Fruit fly (Drosophila melanogaster) whole organism, pupa: ENCODE measurements at regions not wholly inside any gene's neighbourhood (a gene's known extent, or its start where the extent isn't known, plus 50 kb on each side); places are given as distances from the start of the nearest gene placed in this dataset.

ENCODE experiments used
- CG10348 ChIP-seq: fragments of 200-800 bp; sonication (Bioruptor generic); IDR thresholded peaks from 2 replicates; pipeline ENCODE4 v1.3.6; 2022; ENCODE audit warnings: missing biosample characterization, missing genetic modification characterization
- CG12605 ChIP-seq: fragments of 200-800 bp; sonication (Bioruptor generic); IDR thresholded peaks from 2 replicates; pipeline ENCODE4 v1.3.6; 2022; ENCODE audit warnings: missing biosample characterization, missing genetic modification characterization
- CG13204 ChIP-seq: fragments of 200-800 bp; sonication (Bioruptor generic); optimal IDR thresholded peaks from 2 replicates; lab custom pipeline; 2018; ENCODE audit warnings: missing biosample characterization, mild to moderate bottlenecking, missing genetic modification characterization, moderate library complexity
- CG14655 ChIP-seq: fragments of 200-800 bp; sonication (Bioruptor generic); optimal IDR thresholded peaks from 3 replicates; lab custom pipeline; 2017; ENCODE audit warnings: mild to moderate bottlenecking, missing biosample characterization, missing genetic modification reagents, missing genetic modification characterization
- CG15710 ChIP-seq: fragments of 200-800 bp; sonication (Bioruptor generic); optimal IDR thresholded peaks from 2 replicates; lab custom pipeline; 2018; ENCODE audit warnings: missing biosample characterization, mild to moderate bottlenecking, missing genetic modification characterization, moderate library complexity
- CG17806 ChIP-seq: fragments of 200-800 bp; sonication (Bioruptor generic); optimal IDR thresholded peaks from 2 replicates; lab custom pipeline; 2018; ENCODE audit warnings: missing biosample characterization, mild to moderate bottlenecking, missing genetic modification characterization, moderate library complexity
- CG32121 ChIP-seq: fragments of 200-800 bp; sonication (Bioruptor generic); IDR thresholded peaks from 2 replicates; pipeline ENCODE4 v1.3.6; 2022; ENCODE audit warnings: missing biosample characterization, missing genetic modification characterization
- CG34367 ChIP-seq: fragments of 200-800 bp; sonication (Bioruptor generic); optimal IDR thresholded peaks from 2 replicates; lab custom pipeline; 2018; ENCODE audit warnings: missing biosample characterization, mild to moderate bottlenecking, missing genetic modification characterization
- CG4496 ChIP-seq: fragments of 200-800 bp; sonication (Bioruptor generic); IDR thresholded peaks from 3 replicates; pipeline ENCODE4 v1.3.6; 2022; ENCODE audit warnings: missing biosample characterization, missing genetic modification characterization
- CG8159 ChIP-seq: fragments of 200-800 bp; sonication (Bioruptor generic); optimal IDR thresholded peaks from 3 replicates; lab custom pipeline; 2018; ENCODE audit warnings: missing biosample characterization, mild to moderate bottlenecking, missing genetic modification characterization, moderate library complexity
- CG8301 ChIP-seq: fragments of 200-800 bp; sonication (Bioruptor generic); optimal IDR thresholded peaks from 2 replicates; lab custom pipeline; 2018; ENCODE audit warnings: missing biosample characterization, mild to moderate bottlenecking, missing genetic modification characterization
- CG9948 ChIP-seq: fragments of 200-800 bp; sonication (Bioruptor generic); optimal IDR thresholded peaks from 2 replicates; lab custom pipeline; 2018; ENCODE audit warnings: missing biosample characterization, mild to moderate bottlenecking, missing genetic modification characterization, moderate library complexity
- D1 ChIP-seq: fragments of 200-800 bp; sonication (Bioruptor generic); optimal IDR thresholded peaks from 2 replicates; lab custom pipeline; 2018; ENCODE audit warnings: missing biosample characterization, mild to moderate bottlenecking, missing genetic modification characterization, moderate library complexity
- EcR ChIP-seq: fragments of 200-800 bp; sonication (Bioruptor generic); optimal IDR thresholded peaks from 3 replicates; lab custom pipeline; 2019; ENCODE audit warnings: missing biosample characterization, missing genetic modification characterization, mild to moderate bottlenecking, moderate library complexity, missing genetic modification reagents
- Ets98B ChIP-seq: fragments of 200-800 bp; sonication (Bioruptor generic); IDR thresholded peaks from 2 replicates; pipeline ENCODE4 v1.3.6; 2022; ENCODE audit warnings: missing biosample characterization, missing genetic modification characterization
- Pif1A ChIP-seq: fragments of 200-800 bp; sonication (Bioruptor generic); optimal IDR thresholded peaks from 3 replicates; lab custom pipeline; 2016; ENCODE audit warnings: missing biosample characterization, missing genetic modification characterization
- Pif1B ChIP-seq: fragments of 200-800 bp; sonication (Bioruptor generic); optimal IDR thresholded peaks from 3 replicates; lab custom pipeline; 2016; ENCODE audit warnings: missing biosample characterization, missing genetic modification characterization
- Snoo ChIP-seq: fragments of 200-800 bp; sonication (Bioruptor generic); optimal IDR thresholded peaks from 3 replicates; lab custom pipeline; 2017; ENCODE audit warnings: missing biosample characterization, mild to moderate bottlenecking, missing genetic modification characterization, inconsistent platforms
- fd96Ca ChIP-seq: fragments of 200-800 bp; sonication (Bioruptor generic); IDR thresholded peaks from 3 replicates; pipeline ENCODE4 v1.3.6; 2022; ENCODE audit warnings: missing biosample characterization, missing genetic modification characterization
- gl ChIP-seq: fragments of 200-800 bp; sonication (Bioruptor generic); optimal IDR thresholded peaks from 2 replicates; lab custom pipeline; 2018; ENCODE audit warnings: missing biosample characterization, mild to moderate bottlenecking, missing genetic modification characterization
- rn ChIP-seq: fragments of 200-800 bp; sonication (Bioruptor generic); IDR thresholded peaks from 2 replicates; pipeline ENCODE4 v1.3.6; 2022; ENCODE audit warnings: missing biosample characterization, missing genetic modification characterization

DNA sequence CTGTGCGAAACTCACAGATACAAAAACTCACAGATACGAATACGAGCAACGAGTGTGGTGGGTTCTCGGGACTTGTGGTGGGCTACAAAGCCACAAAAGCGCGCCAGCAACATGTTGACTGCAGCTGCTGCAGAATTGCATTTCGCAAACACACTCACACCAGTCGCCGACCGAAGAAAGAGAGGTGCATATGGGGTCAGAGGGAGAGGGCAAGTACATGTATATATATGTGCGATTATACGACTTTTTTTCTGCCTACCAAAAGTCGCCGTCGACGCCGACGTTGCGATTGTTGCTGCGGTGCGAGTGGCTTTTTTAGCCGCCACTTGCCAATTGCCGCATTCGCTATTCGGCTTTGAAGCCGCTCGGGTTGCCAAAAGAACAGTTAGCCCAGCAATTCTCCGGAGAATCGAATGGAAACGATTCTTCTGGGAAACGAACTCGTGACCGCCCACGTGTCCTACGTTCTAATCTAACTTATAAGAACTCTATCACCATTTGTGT, 59.2 kb downstream of the Or67d start:
- TF ChIP-seq fd96Ca (GFP tag; lab: Robert Waterston, UW) (peak; percentile 97), CG15710 (tag; lab: Kevin White, UChicago) (no peak), CG8301 (tag; lab: Kevin White, UChicago) (no peak), CG4496 (GFP tag; lab: Robert Waterston, UW) (peak; percentile 74), CG9948 (tag; lab: Kevin White, UChicago) (no peak), Ets98B (GFP tag; lab: Robert Waterston, UW) (peak; percentile 96), rn (GFP tag; lab: Robert Waterston, UW) (0 out of 2 replicates have a peak, but pooled peaks have one; percentile 3), EcR (GFP tag; lab: Kevin White, UChicago) (peak; percentile 83), CG12605 (GFP tag; lab: Robert Waterston, UW) (peak; percentile 63; the same call in 1 of the 2 replicates), Snoo (tag; lab: Kevin White, UChicago) (peak; percentile 30), CG14655 (GFP tag; lab: Kevin White, UChicago) (no peak), CG8159 (tag; lab: Kevin White, UChicago) (no peak), CG32121 (GFP tag; lab: Robert Waterston, UW) (peak; percentile 97), gl (tag; lab: Kevin White, UChicago) (peak; percentile 47), Pif1B (peak; percentile 83), CG17806 (tag; lab: Kevin White, UChicago) (no peak), Pif1A (GFP tag; lab: Kevin White, UChicago) (peak; percentile 27), CG10348 (no peak), CG13204 (peak; percentile 65), CG34367 (no peak), D1 (tag; lab: Kevin White, UChicago) (no peak)

- no peak for TF ChIP-seq CG8301 (tag; lab: Kevin White, UChicago)
- no peak for TF ChIP-seq Pif1B
- TF ChIP-seq gl (tag; lab: Kevin White, UChicago), result no peak
- TF ChIP-seq Ets98B (GFP tag; lab: Robert Waterston, UW), result no peak
- TF ChIP-seq CG13204, result no peak
- TF ChIP-seq EcR (GFP tag; lab: Kevin White, UChicago), result no peak
- TF ChIP-seq CG4496 (GFP tag; lab: Robert Waterston, UW), result no peak
- no peak for TF ChIP-seq CG10348
- no peak for TF ChIP-seq CG34367
- TF ChIP-seq Snoo (tag; lab: Kevin White, UChicago), result no peak
- no peak for TF ChIP-seq rn (GFP tag; lab: Robert Waterston, UW)
- no peak for TF ChIP-seq CG15710 (tag; lab: Kevin White, UChicago)
- TF ChIP-seq D1 (tag; lab: Kevin White, UChicago), result no peak
Observed at dm6 chr3L:10334006-10334405, 61.0 kb downstream of the Or67d start.

- TF ChIP-seq Snoo (tag; lab: Kevin White, UChicago) (no peak), rn (GFP tag; lab: Robert Waterston, UW) (no peak), EcR (GFP tag; lab: Kevin White, UChicago) (peak; percentile 56), CG9948 (tag; lab: Kevin White, UChicago) (no peak), CG10348 (no peak), CG4496 (GFP tag; lab: Robert Waterston, UW) (peak; percentile 9; the same call in 1 of the 3 replicates), CG14655 (GFP tag; lab: Kevin White, UChicago) (no peak)
Observed at dm6 chr3L:10335467-10336131, 62.6 kb downstream of the Or67d start.

DNA sequence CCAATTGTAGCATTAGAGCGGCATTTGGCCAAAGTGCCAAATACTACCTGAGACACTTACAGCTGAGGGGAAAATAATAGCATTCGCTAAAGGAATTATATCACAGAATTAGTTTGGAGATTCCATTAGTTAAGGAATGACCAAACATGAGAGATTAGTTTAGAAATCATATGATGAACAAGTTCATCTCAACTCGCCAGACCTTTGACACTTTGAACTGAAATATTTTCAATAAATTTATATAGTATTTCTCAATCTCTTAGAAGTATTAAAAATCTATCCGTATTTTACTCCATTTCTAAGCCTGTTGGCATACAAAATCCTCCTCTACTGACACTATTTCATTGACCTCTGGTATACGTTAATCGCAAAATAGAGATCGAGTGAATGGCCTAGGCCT, 64.6 kb downstream of the Or67d start:
- TF ChIP-seq CG9948 (tag; lab: Kevin White, UChicago) (no peak), CG14655 (GFP tag; lab: Kevin White, UChicago) (peak; percentile 2)

DNA sequence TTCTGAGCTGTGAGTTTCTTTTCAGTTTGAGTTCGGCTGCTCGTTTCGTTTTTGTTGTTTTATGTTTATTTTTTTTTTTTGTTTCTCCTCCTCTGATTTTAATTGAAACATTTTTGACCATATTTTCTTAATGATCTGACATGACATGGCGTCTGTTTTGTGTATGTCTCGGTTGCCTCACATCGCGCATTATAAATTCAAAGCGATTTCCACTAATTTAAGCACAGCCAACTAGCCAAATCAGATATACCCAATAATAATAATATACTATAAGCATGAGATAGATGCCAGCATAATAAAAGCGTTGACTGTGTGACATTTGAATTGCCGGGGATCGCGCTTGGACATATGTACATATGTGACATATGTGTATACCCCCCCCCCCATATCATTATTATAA, 66.5 kb downstream of the Or67d start:
- TF ChIP-seq Pif1A (GFP tag; lab: Kevin White, UChicago) (no peak), D1 (tag; lab: Kevin White, UChicago) (no peak), CG9948 (tag; lab: Kevin White, UChicago) (no peak), gl (tag; lab: Kevin White, UChicago) (no peak), Pif1B (no peak), CG32121 (GFP tag; lab: Robert Waterston, UW) (no peak), CG14655 (GFP tag; lab: Kevin White, UChicago) (no peak), CG10348 (no peak), CG4496 (GFP tag; lab: Robert Waterston, UW) (no peak), CG8301 (tag; lab: Kevin White, UChicago) (no peak), CG8159 (tag; lab: Kevin White, UChicago) (no peak), CG17806 (tag; lab: Kevin White, UChicago) (no peak), CG12605 (GFP tag; lab: Robert Waterston, UW) (no peak), EcR (GFP tag; lab: Kevin White, UChicago) (no peak), Ets98B (GFP tag; lab: Robert Waterston, UW) (no peak), fd96Ca (GFP tag; lab: Robert Waterston, UW) (no peak), rn (GFP tag; lab: Robert Waterston, UW) (no peak), CG13204 (no peak), CG34367 (no peak)

dm6 chr3L:10341697-10342096, 68.7 kb downstream of the Or67d start:
- TF ChIP-seq CG8301 (tag; lab: Kevin White, UChicago), result no peak
- TF ChIP-seq CG9948 (tag; lab: Kevin White, UChicago), result no peak
- no peak for TF ChIP-seq Snoo (tag; lab: Kevin White, UChicago)
- no peak for TF ChIP-seq gl (tag; lab: Kevin White, UChicago)
- no peak for TF ChIP-seq CG4496 (GFP tag; lab: Robert Waterston, UW)
- TF ChIP-seq CG12605 (GFP tag; lab: Robert Waterston, UW), result no peak
- TF ChIP-seq CG34367, result no peak
- TF ChIP-seq fd96Ca (GFP tag; lab: Robert Waterston, UW), result no peak
- no peak for TF ChIP-seq D1 (tag; lab: Kevin White, UChicago)
- TF ChIP-seq CG17806 (tag; lab: Kevin White, UChicago), result no peak
- TF ChIP-seq CG14655 (GFP tag; lab: Kevin White, UChicago), result no peak
- no peak for TF ChIP-seq CG13204
- no peak for TF ChIP-seq Ets98B (GFP tag; lab: Robert Waterston, UW)
